Fruit fly (Drosophila melanogaster): Measurements from ENCODE around the gene ea.

Gene ea

DNA sequence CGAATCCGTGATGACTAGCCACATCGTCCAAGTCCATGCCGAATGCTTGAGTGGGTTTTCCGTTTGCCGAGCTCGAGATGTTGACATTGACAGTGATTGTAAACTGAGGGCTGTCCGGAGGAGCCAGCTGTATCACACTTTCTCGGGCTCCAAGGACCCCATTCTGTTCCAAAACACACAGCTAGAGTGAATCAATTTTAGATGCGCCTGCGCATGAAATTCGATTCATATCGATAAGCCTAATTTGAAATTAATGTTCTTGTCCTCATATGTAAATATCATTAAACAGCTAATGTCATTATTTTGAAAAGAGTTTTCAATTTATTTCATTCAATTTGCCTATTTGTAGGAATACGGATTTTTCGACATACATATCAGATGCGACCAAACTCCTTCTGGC lies 41.2 kb downstream of the ea start, which contains the start of gene CG14868:
Gene CG14868 (minus strand): TSS at position 204 of the 400 bp plus-strand sequence.
- TF ChIP-seq CG8159 (tag; optimal IDR thresholded peaks at IDR 0.05) (no peak), CG12605 (GFP tag; IDR thresholded peaks at IDR 0.05) (no peak), rn (GFP tag; IDR thresholded peaks at IDR 0.05) (no peak), CG17806 (tag; optimal IDR thresholded peaks at IDR 0.05) (no peak), CG8301 (tag; optimal IDR thresholded peaks at IDR 0.05) (no peak), CG4496 (GFP tag; IDR thresholded peaks at IDR 0.05) (no peak), CG14655 (GFP tag; optimal IDR thresholded peaks at IDR 0.05) (no peak), Snoo (tag; optimal IDR thresholded peaks at IDR 0.05) (no peak), Pif1A (GFP tag; optimal IDR thresholded peaks at IDR 0.05) (no peak), Pif1B (GFP tag; optimal IDR thresholded peaks at IDR 0.05) (no peak), EcR (GFP tag; optimal IDR thresholded peaks at IDR 0.05) (no peak), D1 (tag; optimal IDR thresholded peaks at IDR 0.05) (no peak), gl (tag; optimal IDR thresholded peaks at IDR 0.05) (no peak), CG13204 (GFP tag; optimal IDR thresholded peaks at IDR 0.05) (no peak), CG9948 (tag; optimal IDR thresholded peaks at IDR 0.05) (no peak), CG32121 (GFP tag; IDR thresholded peaks at IDR 0.05) (no peak)

- no peak for TF ChIP-seq CG8159 (tag; optimal IDR thresholded peaks at IDR 0.05)
- 0 out of 2 replicates have a peak, but pooled peaks have one; percentile 25 for TF ChIP-seq CG32121 (GFP tag; IDR thresholded peaks at IDR 0.05)
- TF ChIP-seq D1 (tag; optimal IDR thresholded peaks at IDR 0.05), result no peak
- TF ChIP-seq CG15710 (tag; optimal IDR thresholded peaks at IDR 0.05), result peak; percentile 13
- TF ChIP-seq Pif1A (GFP tag; optimal IDR thresholded peaks at IDR 0.05), result no peak
- TF ChIP-seq CG4496 (GFP tag; IDR thresholded peaks at IDR 0.05), result peak; percentile 45; the same call in 1 of the 3 replicates
- 0 out of 2 replicates have a peak, but pooled peaks have one; percentile 10 for TF ChIP-seq Ets98B (GFP tag; IDR thresholded peaks at IDR 0.05)
- TF ChIP-seq Snoo (tag; optimal IDR thresholded peaks at IDR 0.05), result peak; percentile 10
- TF ChIP-seq CG12605 (GFP tag; IDR thresholded peaks at IDR 0.05), result no peak
These were observed 43.3 kb downstream of the ea start, which contains the start of the genes Ccm3 and CG6136 for dm6 chr3R:15371833-15372232. Gene Ccm3, plus strand, starts transcription at chr3R:15371957. Gene CG6136, minus strand, starts transcription at chr3R:15372212.

dm6 chr3R:15374397-15374796 lies 45.9 kb downstream of the ea start, which contains the start of gene Rbp:
Gene Rbp, plus strand, starts transcription at chr3R:15374635.
- TF ChIP-seq Pif1A (GFP tag; optimal IDR thresholded peaks at IDR 0.05), result no peak
- TF ChIP-seq Pif1B (GFP tag; optimal IDR thresholded peaks at IDR 0.05), result no peak
- no peak for TF ChIP-seq CG15710 (tag; optimal IDR thresholded peaks at IDR 0.05)
- no peak for TF ChIP-seq rn (GFP tag; IDR thresholded peaks at IDR 0.05)
- no peak for TF ChIP-seq CG14655 (GFP tag; optimal IDR thresholded peaks at IDR 0.05)
- TF ChIP-seq CG12605 (GFP tag; IDR thresholded peaks at IDR 0.05), result no peak
- no peak for TF ChIP-seq CG8301 (tag; optimal IDR thresholded peaks at IDR 0.05)
- no peak for TF ChIP-seq CG9948 (tag; optimal IDR thresholded peaks at IDR 0.05)
- no peak for TF ChIP-seq CG4496 (GFP tag; IDR thresholded peaks at IDR 0.05)
- TF ChIP-seq CG13204 (GFP tag; optimal IDR thresholded peaks at IDR 0.05), result no peak
- no peak for TF ChIP-seq Ets98B (GFP tag; IDR thresholded peaks at IDR 0.05)

dm6 chr3R:15375470-15375869 lies 46.9 kb downstream of the ea start:
- TF ChIP-seq CG34367 (tag; optimal IDR thresholded peaks at IDR 0.05) (no peak), rn (GFP tag; IDR thresholded peaks at IDR 0.05) (no peak), CG4496 (GFP tag; IDR thresholded peaks at IDR 0.05) (no peak), Ets98B (GFP tag; IDR thresholded peaks at IDR 0.05) (no peak), CG9948 (tag; optimal IDR thresholded peaks at IDR 0.05) (no peak), CG14655 (GFP tag; optimal IDR thresholded peaks at IDR 0.05) (no peak), CG13204 (GFP tag; optimal IDR thresholded peaks at IDR 0.05) (no peak), fd96Ca (GFP tag; IDR thresholded peaks at IDR 0.05) (no peak), EcR (GFP tag; optimal IDR thresholded peaks at IDR 0.05) (no peak), CG32121 (GFP tag; IDR thresholded peaks at IDR 0.05) (no peak), CG8301 (tag; optimal IDR thresholded peaks at IDR 0.05) (no peak)

DNA sequence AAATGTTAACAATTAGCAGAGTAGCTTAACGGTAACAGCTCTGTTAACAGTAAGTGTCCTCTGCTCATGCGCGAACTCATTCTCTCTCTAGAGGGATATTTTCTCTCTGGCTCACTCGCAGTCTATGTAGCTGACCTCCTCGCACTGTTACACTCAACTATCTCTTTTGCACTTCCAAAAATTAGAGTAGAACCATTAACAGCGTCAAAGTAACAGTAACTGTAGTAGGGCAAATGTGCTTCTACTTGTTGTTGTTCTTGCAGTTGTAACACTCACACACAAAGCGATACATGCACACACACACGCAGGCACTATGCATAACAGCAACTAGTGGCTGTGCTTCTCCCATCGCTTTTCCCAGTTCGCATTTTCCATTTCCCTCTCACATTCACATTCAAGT lies 50.5 kb downstream of the ea start:
- no peak for TF ChIP-seq fd96Ca (GFP tag; IDR thresholded peaks at IDR 0.05)
- peak; percentile 74 for TF ChIP-seq CG12605 (GFP tag; IDR thresholded peaks at IDR 0.05)

Measured in whole organism, pupa.